Worm (Caenorhabditis elegans): Measurements from ENCODE around the gene F53F1.4.

The F53F1.4 gene

ce11 chrV:13459323-13459722 is 48.4 kb downstream of the F53F1.4 start, which contains the start of gene bath-39 (continued):
- TF ChIP-seq nhr-19 (GFP tag; conservative IDR thresholded peaks at IDR 0.05) = no peak

Measured in whole organism, L1 larva.